Worm (Caenorhabditis elegans) whole organism, L4 larva: ENCODE measurements around the gene nse-4.

Experiments used
- F10B5.3 ChIP-seq: sonication (generic microtip); optimal IDR thresholded peaks from 2 replicates; lab custom pipeline; 2016; ENCODE audit warnings: mild to moderate bottlenecking, missing genetic modification characterization, missing compliant biosample characterization
- F26F4.8 ChIP-seq: fragments of 200-800 bp; sonication (Bioruptor generic); conservative IDR thresholded peaks from 2 replicates; pipeline ENCODE4 v1.3.6; 2022; ENCODE audit warnings: missing genetic modification characterization, missing compliant biosample characterization
- F37D6.2 ChIP-seq: sonication (generic microtip); optimal IDR thresholded peaks from 2 replicates; lab custom pipeline; 2016; ENCODE audit warnings: mild to moderate bottlenecking, missing genetic modification characterization, missing compliant biosample characterization
- R02D3.7 ChIP-seq: fragments of 150-350 bp; sonication (generic microtip); optimal IDR thresholded peaks from 3 replicates; lab custom pipeline; 2014; ENCODE audit warnings: missing biosample characterization, missing genetic modification characterization
- T20F7.1 ChIP-seq: fragments of 200-800 bp; sonication (Bioruptor generic); optimal IDR thresholded peaks from 2 replicates; lab custom pipeline; 2018; ENCODE audit warnings: mild to moderate bottlenecking, missing genetic modification characterization, missing compliant biosample characterization
- T26A8.4 ChIP-seq: fragments of 200-800 bp; sonication (Bioruptor generic); IDR thresholded peaks from 2 replicates; pipeline ENCODE4 v1.3.6; 2022; ENCODE audit warnings: missing genetic modification characterization, missing compliant biosample characterization
- Y105C5A.15 ChIP-seq: fragments of 200-800 bp; sonication (Bioruptor generic); IDR thresholded peaks from 2 replicates; pipeline ENCODE4 v1.3.6; 2022; ENCODE audit warnings: missing genetic modification characterization, missing compliant biosample characterization
- Y5F2A.4 ChIP-seq: fragments of 200-800 bp; sonication (Bioruptor generic); optimal IDR thresholded peaks from 2 replicates; lab custom pipeline; 2018; ENCODE audit warnings: mild to moderate bottlenecking, missing genetic modification characterization, missing compliant biosample characterization
- ZK337.2 ChIP-seq: fragments of 200-800 bp; sonication (Bioruptor generic); IDR thresholded peaks from 2 replicates; pipeline ENCODE4 v1.3.6; 2022; ENCODE audit warnings: missing genetic modification reagents, missing genetic modification characterization, missing compliant biosample characterization
- ZK546.5 ChIP-seq, 2 experiments: sonication (generic microtip); optimal IDR thresholded peaks; 2 replicates each; lab custom pipeline; 2017; ENCODE audit warnings: missing biosample characterization in 2 of 2, missing genetic modification characterization in 2 of 2
- aha-1 ChIP-seq: fragments of 150-350 bp; peaks from one replicate; lab custom pipeline; 2014; ENCODE audit warnings: missing biosample characterization, missing genetic modification characterization
- aly-2 ChIP-seq: sonication (generic microtip); optimal IDR thresholded peaks from 2 replicates; lab custom pipeline; 2018; ENCODE audit warnings: missing biosample characterization, missing genetic modification characterization
- ces-1 ChIP-seq: fragments of 150-350 bp; sonication (generic microtip); optimal IDR thresholded peaks from 4 replicates; lab custom pipeline; 2014; ENCODE audit warnings: missing biosample characterization, missing genetic modification reagents, missing genetic modification characterization
- daf-12 ChIP-seq: fragments of 150-350 bp; optimal IDR thresholded peaks from 2 replicates; lab custom pipeline; 2014; ENCODE audit warnings: missing biosample characterization, missing genetic modification reagents, missing genetic modification characterization
- daf-16 ChIP-seq, 3 experiments: sonication (generic microtip); optimal IDR thresholded peaks; 2 replicates each; lab custom pipeline; 2016 to 2017; ENCODE audit warnings: missing genetic modification characterization in 3 of 3, missing genetic modification reagents in 3 of 3, mild to moderate bottlenecking in 2 of 3, missing compliant biosample characterization in 2 of 3, missing biosample characterization in 1 of 3, moderate library complexity in 1 of 3
- dmd-6 ChIP-seq: fragments of 200-800 bp; sonication (Bioruptor generic); IDR thresholded peaks from 2 replicates; pipeline ENCODE4 v1.3.6; 2022; ENCODE audit warnings: missing genetic modification reagents, missing genetic modification characterization, missing compliant biosample characterization
- dmd-8 ChIP-seq: fragments of 200-800 bp; sonication (Bioruptor generic); IDR thresholded peaks from 2 replicates; pipeline ENCODE4 v1.3.6; 2022; ENCODE audit warnings: missing genetic modification characterization, missing compliant biosample characterization
- dmd-9 ChIP-seq: fragments of 200-800 bp; sonication (Bioruptor generic); IDR thresholded peaks from 2 replicates; pipeline ENCODE4 v1.3.6; 2022; ENCODE audit warnings: missing genetic modification reagents, missing genetic modification characterization, missing compliant biosample characterization
- dve-1 ChIP-seq: sonication (generic microtip); optimal IDR thresholded peaks from 2 replicates; lab custom pipeline; 2017; ENCODE audit warnings: antibody characterized with exemption, mild to moderate bottlenecking, missing genetic modification characterization, missing compliant biosample characterization; ENCODE audit not compliant: insufficient read depth
- fos-1 ChIP-seq: fragments of 150-350 bp; optimal IDR thresholded peaks from 2 replicates; lab custom pipeline; 2014; ENCODE audit warnings: missing biosample characterization, missing genetic modification characterization
- hlh-30 ChIP-seq: sonication (generic microtip); optimal IDR thresholded peaks from 2 replicates; lab custom pipeline; 2017; ENCODE audit warnings: antibody characterized with exemption, mild to moderate bottlenecking, missing genetic modification characterization, missing compliant biosample characterization; ENCODE audit not compliant: insufficient read depth
- hmg-1.1 ChIP-seq: fragments of 200-800 bp; sonication (Bioruptor generic); IDR thresholded peaks from 2 replicates; pipeline ENCODE4 v1.3.6; 2022; ENCODE audit warnings: missing genetic modification reagents, missing genetic modification characterization, missing compliant biosample characterization
- jun-1 ChIP-seq: fragments of 150-350 bp; optimal IDR thresholded peaks from 2 replicates; lab custom pipeline; 2014; ENCODE audit warnings: missing biosample characterization, missing genetic modification reagents, missing genetic modification characterization
- lim-7 ChIP-seq: fragments of 200-800 bp; sonication (Bioruptor generic); IDR thresholded peaks from 2 replicates; pipeline ENCODE4 v1.3.6; 2022; ENCODE audit warnings: missing genetic modification characterization, missing compliant biosample characterization
- lin-38 ChIP-seq: fragments of 200-800 bp; sonication (Bioruptor generic); IDR thresholded peaks from 2 replicates; pipeline ENCODE4 v1.3.6; 2022; ENCODE audit warnings: missing genetic modification reagents, missing genetic modification characterization, missing compliant biosample characterization
- lin-39 ChIP-seq: fragments of 150-350 bp; optimal IDR thresholded peaks from 2 replicates; lab custom pipeline; 2014; ENCODE audit warnings: missing biosample characterization, missing genetic modification reagents, missing genetic modification characterization
- lir-3 ChIP-seq: sonication (generic microtip); optimal IDR thresholded peaks from 2 replicates; lab custom pipeline; 2016; ENCODE audit warnings: mild to moderate bottlenecking, missing genetic modification characterization, missing compliant biosample characterization
- madf-5 ChIP-seq, 2 experiments: fragments of 200-800 bp; sonication (Bioruptor generic); IDR thresholded peaks; 2 replicates each; pipeline ENCODE4 v1.3.6; 2022; ENCODE audit warnings: missing compliant biosample characterization in 2 of 2, missing genetic modification characterization in 2 of 2
- nhr-10 ChIP-seq: fragments of 150-350 bp; optimal IDR thresholded peaks from 2 replicates; lab custom pipeline; 2014; ENCODE audit warnings: missing biosample characterization, missing genetic modification characterization
- nhr-28 ChIP-seq: fragments of 150-350 bp; optimal IDR thresholded peaks from 2 replicates; lab custom pipeline; 2014; ENCODE audit warnings: missing biosample characterization, missing genetic modification characterization
- nhr-6 ChIP-seq: fragments of 150-350 bp; optimal IDR thresholded peaks from 2 replicates; lab custom pipeline; 2014; ENCODE audit warnings: missing biosample characterization, missing genetic modification characterization
- nhr-77 ChIP-seq: fragments of 150-350 bp; optimal IDR thresholded peaks from 2 replicates; lab custom pipeline; 2014; ENCODE audit warnings: missing biosample characterization, missing genetic modification characterization
- pqm-1 ChIP-seq: sonication (generic microtip); optimal IDR thresholded peaks from 2 replicates; lab custom pipeline; 2017; ENCODE audit warnings: missing biosample characterization, missing genetic modification characterization
- snpc-4 ChIP-seq: fragments of 150-350 bp; optimal IDR thresholded peaks from 2 replicates; lab custom pipeline; 2014; ENCODE audit warnings: missing biosample characterization, missing genetic modification characterization
- spr-1 ChIP-seq: sonication (generic microtip); optimal IDR thresholded peaks from 2 replicates; lab custom pipeline; 2016; ENCODE audit warnings: mild to moderate bottlenecking, missing genetic modification characterization, missing compliant biosample characterization
- tag-97 ChIP-seq: fragments of 200-800 bp; sonication (Bioruptor generic); IDR thresholded peaks from 2 replicates; pipeline ENCODE4 v1.3.6; 2022; ENCODE audit warnings: missing genetic modification characterization, missing compliant biosample characterization
- unc-130 ChIP-seq: sonication (generic microtip); optimal IDR thresholded peaks from 2 replicates; lab custom pipeline; 2016; ENCODE audit warnings: missing genetic modification reagents, missing genetic modification characterization, missing compliant biosample characterization
- unc-62 ChIP-seq, 3 experiments: fragments of 150-350 bp in 1 of 3; sonication (generic microtip); optimal IDR thresholded peaks in 2 of 3; peaks in 1 of 3; 1 replicate in 1 of 3; 2 replicates in 2 of 3; lab custom pipeline; 2014 to 2017; ENCODE audit warnings: missing biosample characterization in 3 of 3, missing genetic modification characterization in 3 of 3, missing genetic modification reagents in 3 of 3, missing genotype in 1 of 3
- vab-7 ChIP-seq: fragments of 200-800 bp; sonication (Bioruptor generic); IDR thresholded peaks from 2 replicates; pipeline ENCODE4 v1.3.6; 2022; ENCODE audit warnings: missing genetic modification reagents, missing genetic modification characterization, missing compliant biosample characterization
- zag-1 ChIP-seq: fragments of 150-350 bp; optimal IDR thresholded peaks from 2 replicates; lab custom pipeline; 2014; ENCODE audit warnings: missing biosample characterization, missing genetic modification characterization
- zfp-2 ChIP-seq: sonication (generic microtip); optimal IDR thresholded peaks from 2 replicates; lab custom pipeline; 2016; ENCODE audit warnings: mild to moderate bottlenecking, missing genetic modification characterization, missing compliant biosample characterization
- ztf-11 ChIP-seq: fragments of 150-350 bp; optimal IDR thresholded peaks from 2 replicates; lab custom pipeline; 2014; ENCODE audit warnings: missing biosample characterization, missing genetic modification characterization
- ztf-7 ChIP-seq: fragments of 150-350 bp; optimal IDR thresholded peaks from 2 replicates; lab custom pipeline; 2014; ENCODE audit warnings: missing biosample characterization, missing genetic modification characterization

The nse-4 gene

DNA sequence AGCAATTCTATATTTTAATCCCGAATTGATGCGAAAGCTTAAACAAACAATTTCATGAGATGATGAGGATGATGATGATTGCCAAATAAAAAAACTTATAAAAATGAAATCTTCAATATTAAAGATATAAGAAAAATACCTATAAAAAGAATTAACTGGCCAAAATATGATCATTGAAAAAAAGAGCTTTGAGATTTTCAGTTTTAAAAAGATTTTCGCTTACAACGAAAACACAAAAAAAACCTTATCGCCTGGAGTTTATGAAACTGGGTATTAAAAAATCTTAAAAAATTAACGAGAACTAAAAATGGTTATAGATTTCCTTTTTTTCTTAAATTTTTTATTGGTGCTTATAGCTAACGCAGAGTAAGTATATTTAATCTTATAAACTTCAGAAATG, 13.2 kb upstream of the nse-4 start, which contains the start of gene C10C6.7:
TSS of gene C10C6.7 (minus strand) at position 101 of the 400 bp plus-strand sequence.
- no peak for TF ChIP-seq ztf-7 (tag; lab: Kevin White, UChicago)
- no peak for TF ChIP-seq vab-7 (GFP tag; lab: Robert Waterston, UW)
- TF ChIP-seq jun-1 (tag; lab: Kevin White, UChicago), result no peak
- TF ChIP-seq nhr-77 (tag; lab: Kevin White, UChicago), result no peak
- no peak for TF ChIP-seq lin-38 (GFP tag; lab: Robert Waterston, UW)

DNA sequence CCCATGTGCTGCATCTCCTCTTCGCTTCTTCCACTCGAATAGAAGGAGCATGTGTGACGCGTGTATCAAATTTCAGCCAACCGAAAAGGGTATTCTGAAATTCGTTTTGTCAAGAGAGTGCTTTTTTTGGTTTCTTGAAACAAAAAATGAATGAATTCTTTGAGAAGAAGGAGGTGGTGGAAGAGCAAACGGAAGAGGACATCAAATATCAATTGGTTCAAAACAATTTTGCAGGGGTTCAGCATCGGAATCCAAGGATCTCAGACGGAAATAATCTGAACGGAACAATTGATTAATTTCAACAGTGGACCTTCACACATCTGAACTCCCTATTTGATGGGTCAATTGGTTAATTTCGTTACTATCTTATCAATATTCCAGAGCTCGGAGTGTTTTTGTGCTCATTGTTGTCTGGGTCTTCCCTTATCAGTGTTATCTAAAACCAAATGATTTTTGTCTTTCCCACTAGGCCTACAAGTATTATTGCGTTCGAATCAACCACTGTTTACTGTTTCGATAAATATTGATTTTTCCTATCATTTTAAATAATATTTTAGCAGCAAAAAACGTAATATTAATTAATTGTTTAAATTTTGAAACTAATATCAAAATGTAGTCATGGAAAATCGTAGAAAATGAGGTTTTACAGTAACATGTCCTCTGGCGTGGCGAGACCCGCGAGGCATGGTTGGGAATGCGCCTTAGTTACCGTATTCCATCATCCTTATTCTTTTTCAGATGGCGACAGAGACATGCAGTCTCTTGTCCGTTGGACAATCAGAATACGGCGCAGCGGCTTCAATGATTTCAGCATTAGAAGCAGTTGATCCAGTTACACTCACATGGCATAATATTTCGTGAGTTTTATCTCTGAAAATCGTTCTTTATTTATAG, 10.7 kb upstream of the nse-4 start, which contains the start of the genes C10C6.13 and wht-2:
TSS of gene C10C6.13 (minus strand) at position 51 of the 894 bp plus-strand sequence.
TSS of gene wht-2 (plus strand) at position 739 of the 894 bp plus-strand sequence.
- TF ChIP-seq ZK337.2 (GFP tag; lab: Robert Waterston, UW) (no peak), daf-16 (GFP tag; optimal IDR thresholded peaks at IDR 0.05; lab: Kevin White, UChicago) (no peak), daf-16 (tag; optimal IDR thresholded peaks at IDR 0.05; lab: Kevin White, UChicago) (peak; percentile 95), aha-1 (tag; lab: Kevin White, UChicago) (peak; percentile 58), pqm-1 (tag; lab: Kevin White, UChicago) (peak; percentile 82), F26F4.8 (no peak), jun-1 (tag; lab: Kevin White, UChicago) (no peak), lim-7 (no peak), dve-1 (tag; lab: Kevin White, UChicago) (peak; percentile 72), nhr-28 (peak; percentile 81)
- TF ChIP-seq, all 104 proteins: peak for 5

DNA sequence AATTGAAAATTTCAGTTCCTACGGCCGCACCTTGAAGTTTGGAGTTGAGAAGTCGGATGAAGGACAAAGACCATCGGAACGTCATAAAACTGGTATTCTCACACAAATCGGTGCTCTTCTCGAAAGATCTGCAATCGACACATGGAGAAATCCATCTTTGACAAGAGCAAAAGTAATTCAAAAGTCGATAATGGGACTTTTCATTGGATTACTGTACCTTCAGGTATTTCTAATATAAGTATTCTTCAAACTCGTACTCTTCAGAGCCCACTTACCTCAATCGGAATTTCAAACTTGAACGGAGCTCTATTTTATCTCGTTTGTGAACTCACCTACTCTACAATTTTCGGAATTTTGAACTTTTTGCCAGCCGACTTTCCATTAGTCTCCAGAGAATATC, 8.6 kb upstream of the nse-4 start:
- no peak for TF ChIP-seq ZK546.5 (tag; optimal IDR thresholded peaks at IDR 0.05; lab: Kevin White, UChicago)
- TF ChIP-seq dmd-8 (GFP tag; lab: Robert Waterston, UW), result no peak
- TF ChIP-seq Y5F2A.4 (GFP tag; lab: Kevin White, UChicago), result no peak
- no peak for TF ChIP-seq fos-1
- peak in 1 of 2 experiments; percentile 87 for TF ChIP-seq unc-62 (GFP tag; optimal IDR thresholded peaks at IDR 0.05 in 1 of 2; lab: Kevin White, UChicago)
- TF ChIP-seq unc-62 (tag; optimal IDR thresholded peaks at IDR 0.05; lab: Kevin White, UChicago), result no peak
- TF ChIP-seq Y105C5A.15 (GFP tag; lab: Robert Waterston, UW), result no peak

DNA sequence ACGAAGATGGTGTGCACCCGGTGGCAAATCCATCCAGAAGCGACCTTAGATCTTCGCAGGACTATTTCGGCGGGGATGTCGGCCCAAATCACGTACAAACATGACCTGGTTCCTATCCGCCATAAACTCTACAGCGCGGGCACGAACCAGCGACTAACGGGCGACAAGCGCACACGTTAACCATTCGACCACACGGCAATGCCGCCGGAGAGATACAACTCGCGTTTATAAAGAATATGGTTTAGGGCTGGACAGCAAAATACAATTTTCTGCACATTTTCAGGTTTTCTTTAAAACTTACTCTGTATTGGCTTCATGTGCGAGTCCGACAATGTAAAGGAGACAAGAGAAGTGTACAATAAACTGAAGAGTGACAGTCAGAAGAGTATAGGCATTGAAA, 6.6 kb upstream of the nse-4 start:
- TF ChIP-seq ces-1 (GFP tag; lab: Kevin White, UChicago) (no peak), dmd-6 (GFP tag; lab: Robert Waterston, UW) (peak; percentile 75), zfp-2 (tag; lab: Kevin White, UChicago) (no peak), dmd-8 (GFP tag; lab: Robert Waterston, UW) (peak; percentile 99), nhr-6 (tag; lab: Kevin White, UChicago) (peak; percentile 5), madf-5 (GFP tag; IDR thresholded peaks at IDR 0.05; lab: Robert Waterston, UW) (peak; percentile 76 to 88; a peak in 3 of 4 replicates), dmd-9 (GFP tag; lab: Robert Waterston, UW) (peak; percentile 89), hlh-30 (tag; lab: Kevin White, UChicago) (peak; percentile 73), jun-1 (tag; lab: Kevin White, UChicago) (peak; percentile 77), nhr-10 (tag; lab: Kevin White, UChicago) (no peak), ztf-11 (no peak), R02D3.7 (peak; percentile 14), fos-1 (no peak), unc-130 (GFP tag; lab: Kevin White, UChicago) (peak; percentile 87), T26A8.4 (GFP tag; lab: Robert Waterston, UW) (peak; percentile 90), F10B5.3 (peak; percentile 85), tag-97 (0 out of 2 replicates have a peak, but pooled peaks have one; percentile 72), daf-12 (tag; lab: Kevin White, UChicago) (no peak), snpc-4 (no peak), zag-1 (no peak), aly-2 (tag; lab: Kevin White, UChicago) (peak; percentile 81), hmg-1.1 (GFP tag; lab: Robert Waterston, UW) (peak; percentile 91), ZK546.5 (tag; optimal IDR thresholded peaks at IDR 0.05; lab: Kevin White, UChicago) (no peak), lir-3 (tag; lab: Kevin White, UChicago) (peak; percentile 91), F37D6.2 (peak; percentile 46), spr-1 (tag; lab: Kevin White, UChicago) (peak; percentile 87), T20F7.1 (peak; percentile 66), lin-39 (tag; lab: Kevin White, UChicago) (no peak)
